Worm (Caenorhabditis elegans): ENCODE results near the gene ifta-2.

- TF ChIP-seq egl-27 (tag; optimal IDR thresholded peaks at IDR 0.05), result no peak
- TF ChIP-seq daf-12 (tag; optimal IDR thresholded peaks at IDR 0.05), result no peak
- TF ChIP-seq skn-1 (tag; optimal IDR thresholded peaks at IDR 0.05), result no peak
- no peak for TF ChIP-seq snpc-4 (tag; optimal IDR thresholded peaks at IDR 0.05)
- TF ChIP-seq lin-15B (tag; optimal IDR thresholded peaks at IDR 0.05), result no peak
- TF ChIP-seq nhr-23 (tag; optimal IDR thresholded peaks at IDR 0.05), result no peak
- no peak for TF ChIP-seq elt-2 (tag; optimal IDR thresholded peaks at IDR 0.05)
- TF ChIP-seq zag-1 (tag; optimal IDR thresholded peaks at IDR 0.05), result no peak
- no peak for TF ChIP-seq ama-1 (optimal IDR thresholded peaks at IDR 0.05)
- TF ChIP-seq elt-1 (tag; optimal IDR thresholded peaks at IDR 0.05), result no peak
- no peak for TF ChIP-seq fkh-10 (GFP tag; optimal IDR thresholded peaks at IDR 0.05)
Measured at ce11 chrIV:17264714-17265113, 37.1 kb downstream of the ifta-2 start, which contains the start of gene F26D10.13.

All from whole organism, L3 larva.